Worm (Caenorhabditis elegans) whole organism, L1 larva: Measurements from ENCODE around the gene fig-1.

Source experiments
- C04F5.9 ChIP-seq: sonication (generic microtip); optimal IDR thresholded peaks from 2 replicates; lab custom pipeline; 2016; ENCODE audit warnings: missing genetic modification characterization, missing compliant biosample characterization
- C16A3.4 ChIP-seq: fragments of 150-350 bp; optimal IDR thresholded peaks from 2 replicates; lab custom pipeline; 2014; ENCODE audit warnings: missing biosample characterization, missing genetic modification characterization
- C34B4.2 ChIP-seq: sonication (generic microtip); optimal IDR thresholded peaks from 2 replicates; lab custom pipeline; 2017; ENCODE audit warnings: mild to moderate bottlenecking, missing genetic modification characterization, missing compliant biosample characterization
- F16B12.6 ChIP-seq: fragments of 150-350 bp; optimal IDR thresholded peaks from 2 replicates; lab custom pipeline; 2014; ENCODE audit warnings: missing biosample characterization, missing genetic modification characterization
- Y116A8C.19 ChIP-seq: sonication (generic microtip); optimal IDR thresholded peaks from 2 replicates; lab custom pipeline; 2016; ENCODE audit warnings: missing compliant biosample characterization, missing genetic modification characterization, borderline replicate concordance
- ceh-8 ChIP-seq: fragments of 200-800 bp; sonication (Bioruptor generic); optimal IDR thresholded peaks from 2 replicates; lab custom pipeline; 2018; ENCODE audit warnings: mild to moderate bottlenecking, missing genetic modification characterization, moderate library complexity, missing compliant biosample characterization
- ceh-82 ChIP-seq, 3 experiments: fragments of 150-350 bp in 1 of 3; sonication (generic microtip) in 2 of 3; optimal IDR thresholded peaks; 2 replicates each; lab custom pipeline; 2014 to 2017; ENCODE audit warnings: missing biosample characterization in 3 of 3, missing genetic modification characterization in 3 of 3
- ceh-90 ChIP-seq: sonication (generic microtip); optimal IDR thresholded peaks from 2 replicates; lab custom pipeline; 2016; ENCODE audit warnings: missing genetic modification characterization, missing compliant biosample characterization
- ces-1 ChIP-seq: fragments of 150-350 bp; optimal IDR thresholded peaks from 2 replicates; lab custom pipeline; 2014; ENCODE audit warnings: missing biosample characterization, missing genetic modification reagents, missing genetic modification characterization
- dsc-1 ChIP-seq: sonication (generic microtip); optimal IDR thresholded peaks from 2 replicates; lab custom pipeline; 2016; ENCODE audit warnings: mild to moderate bottlenecking, missing genetic modification characterization, missing compliant biosample characterization
- efl-1 ChIP-seq, 4 experiments: fragments of 150-350 bp; optimal IDR thresholded peaks in 3 of 4; peaks in 1 of 4; 1 replicate in 1 of 4; 2 replicates in 3 of 4; lab custom pipeline; 2014; ENCODE audit warnings: missing biosample characterization in 2 of 4, missing genetic modification characterization in 2 of 4, missing genetic modification reagents in 2 of 4
- efl-3 ChIP-seq: fragments of 200-800 bp; sonication (Bioruptor generic); optimal IDR thresholded peaks from 2 replicates; lab custom pipeline; 2018; ENCODE audit warnings: mild to moderate bottlenecking, missing genetic modification characterization, missing compliant biosample characterization
- egl-27 ChIP-seq, 2 experiments: fragments of 150-350 bp in 1 of 2; sonication (generic microtip); optimal IDR thresholded peaks; 3 replicates each; lab custom pipeline; 2017 to 2018; ENCODE audit warnings: missing biosample characterization in 2 of 2, missing genetic modification characterization in 2 of 2, missing genetic modification reagents in 2 of 2
- fos-1 ChIP-seq: fragments of 150-350 bp; optimal IDR thresholded peaks from 2 replicates; lab custom pipeline; 2014; ENCODE audit warnings: missing biosample characterization, missing genetic modification characterization
- hlh-4 ChIP-seq: sonication (generic microtip); optimal IDR thresholded peaks from 2 replicates; lab custom pipeline; 2016; ENCODE audit warnings: mild to moderate bottlenecking, missing genetic modification characterization, missing compliant biosample characterization
- irx-1 ChIP-seq: sonication (generic microtip); optimal IDR thresholded peaks from 2 replicates; lab custom pipeline; 2016; ENCODE audit warnings: missing genetic modification characterization, missing compliant biosample characterization
- lin-14 ChIP-seq: fragments of 200-800 bp; sonication (Bioruptor generic); optimal IDR thresholded peaks from 2 replicates; lab custom pipeline; 2018; ENCODE audit warnings: mild to moderate bottlenecking, missing genetic modification characterization, moderate library complexity, missing compliant biosample characterization
- lin-15B ChIP-seq: fragments of 150-350 bp; sonication (generic microtip); optimal IDR thresholded peaks from 3 replicates; lab custom pipeline; 2014; ENCODE audit warnings: missing biosample characterization, missing genetic modification characterization
- lin-35 ChIP-seq, 2 experiments: fragments of 150-350 bp; optimal IDR thresholded peaks; 2 replicates each; lab custom pipeline; 2014; ENCODE audit warnings: missing biosample characterization in 2 of 2, missing genetic modification characterization in 2 of 2, missing genetic modification reagents in 2 of 2
- lir-3 ChIP-seq: sonication (generic microtip); optimal IDR thresholded peaks from 2 replicates; lab custom pipeline; 2016; ENCODE audit warnings: mild to moderate bottlenecking, missing genetic modification characterization, moderate library complexity, missing compliant biosample characterization; ENCODE audit not compliant: poor library complexity
- mdl-1 ChIP-seq, 2 experiments: fragments of 150-350 bp; optimal IDR thresholded peaks; 2 replicates each; lab custom pipeline; 2014 to 2017; ENCODE audit warnings: missing biosample characterization in 2 of 2, missing genetic modification characterization in 2 of 2, inconsistent platforms in 1 of 2
- mep-1 ChIP-seq: fragments of 150-350 bp; optimal IDR thresholded peaks from 2 replicates; lab custom pipeline; 2014; ENCODE audit warnings: missing biosample characterization, missing genetic modification characterization
- nhr-12 ChIP-seq: sonication (generic microtip); optimal IDR thresholded peaks from 2 replicates; lab custom pipeline; 2017; ENCODE audit warnings: missing biosample characterization, missing genetic modification characterization
- nhr-19 ChIP-seq: fragments of 200-800 bp; sonication (Bioruptor generic); conservative IDR thresholded peaks from 2 replicates; pipeline ENCODE4 v1.3.6; 2022; ENCODE audit warnings: missing genetic modification characterization, missing compliant biosample characterization
- nhr-20 ChIP-seq: sonication (generic microtip); optimal IDR thresholded peaks from 2 replicates; lab custom pipeline; 2016; ENCODE audit warnings: mild to moderate bottlenecking, missing genetic modification characterization, missing compliant biosample characterization
- nhr-237 ChIP-seq: fragments of 150-350 bp; optimal IDR thresholded peaks from 2 replicates; lab custom pipeline; 2014; ENCODE audit warnings: missing biosample characterization, missing genetic modification characterization
- nhr-47 ChIP-seq: sonication (generic microtip); optimal IDR thresholded peaks from 2 replicates; lab custom pipeline; 2016; ENCODE audit warnings: mild to moderate bottlenecking, missing genetic modification characterization, moderate library complexity, missing compliant biosample characterization
- nhr-71 ChIP-seq: sonication (generic microtip); optimal IDR thresholded peaks from 2 replicates; lab custom pipeline; 2016; ENCODE audit warnings: mild to moderate bottlenecking, missing genetic modification characterization, moderate library complexity, missing compliant biosample characterization
- nhr-76 ChIP-seq: sonication (generic microtip); optimal IDR thresholded peaks from 2 replicates; lab custom pipeline; 2017; ENCODE audit warnings: missing biosample characterization, missing genetic modification characterization
- nhr-84 ChIP-seq: sonication (generic microtip); optimal IDR thresholded peaks from 2 replicates; lab custom pipeline; 2017; ENCODE audit warnings: missing biosample characterization, missing genetic modification characterization
- nhr-85 ChIP-seq: sonication (generic microtip); peaks from one replicate; lab custom pipeline; 2016; ENCODE audit warnings: missing genetic modification characterization, inconsistent platforms, missing compliant biosample characterization
- pax-3 ChIP-seq: fragments of 200-800 bp; sonication (Bioruptor generic); optimal IDR thresholded peaks from 2 replicates; lab custom pipeline; 2018; ENCODE audit warnings: mild to moderate bottlenecking, missing genetic modification characterization, moderate library complexity, missing compliant biosample characterization
- skn-1 ChIP-seq: fragments of 150-350 bp; optimal IDR thresholded peaks from 2 replicates; lab custom pipeline; 2014; ENCODE audit warnings: missing biosample characterization, missing genetic modification characterization
- snpc-4 ChIP-seq: fragments of 150-350 bp; optimal IDR thresholded peaks from 2 replicates; lab custom pipeline; 2014; ENCODE audit warnings: missing biosample characterization, missing genetic modification characterization
- snu-23 ChIP-seq: sonication (generic microtip); optimal IDR thresholded peaks from 2 replicates; lab custom pipeline; 2016; ENCODE audit warnings: missing genetic modification characterization, missing compliant biosample characterization
- sptf-1 ChIP-seq: fragments of 150-350 bp; optimal IDR thresholded peaks from 2 replicates; lab custom pipeline; 2014; ENCODE audit warnings: missing biosample characterization, missing genetic modification characterization
- sup-37 ChIP-seq: fragments of 200-800 bp; sonication (Bioruptor generic); optimal IDR thresholded peaks from 2 replicates; lab custom pipeline; 2018; ENCODE audit warnings: mild to moderate bottlenecking, missing genetic modification characterization, missing compliant biosample characterization
- swsn-7 ChIP-seq: sonication (generic microtip); optimal IDR thresholded peaks from 2 replicates; lab custom pipeline; 2016; ENCODE audit warnings: missing genetic modification characterization, missing compliant biosample characterization
- unc-130 ChIP-seq: fragments of 150-350 bp; optimal IDR thresholded peaks from 2 replicates; lab custom pipeline; 2017; ENCODE audit warnings: missing biosample characterization, missing genetic modification characterization, inconsistent platforms
- unc-30 ChIP-seq: sonication (generic microtip); optimal IDR thresholded peaks from 2 replicates; lab custom pipeline; 2017; ENCODE audit warnings: missing biosample characterization, missing genetic modification characterization
- unc-62 ChIP-seq: fragments of 150-350 bp; optimal IDR thresholded peaks from 2 replicates; lab custom pipeline; 2014; ENCODE audit warnings: missing biosample characterization, missing genetic modification reagents, missing genetic modification characterization
- xbp-1 ChIP-seq: sonication (generic microtip); optimal IDR thresholded peaks from 2 replicates; lab custom pipeline; 2016; ENCODE audit warnings: missing genetic modification characterization, missing compliant biosample characterization

Gene fig-1

ce11 chrV:11027740-11028139 lies 46.7 kb upstream of the fig-1 start:
- TF ChIP-seq ces-1 (GFP tag; lab: Kevin White, UChicago): no peak
- TF ChIP-seq pax-3 (tag; lab: Kevin White, UChicago): no peak
- TF ChIP-seq Y116A8C.19 (tag; lab: Kevin White, UChicago): no peak
- no peak for TF ChIP-seq xbp-1 (tag; lab: Kevin White, UChicago)
- no peak for TF ChIP-seq ceh-90 (tag; lab: Kevin White, UChicago)
- TF ChIP-seq mep-1 (tag; lab: Kevin White, UChicago): no peak
- no peak for TF ChIP-seq nhr-76
- no peak for TF ChIP-seq nhr-84 (tag; lab: Kevin White, UChicago)
- TF ChIP-seq fos-1 (tag; lab: Kevin White, UChicago): no peak
- no peak for TF ChIP-seq C16A3.4 (tag; lab: Kevin White, UChicago)
- no peak for TF ChIP-seq nhr-237 (tag; lab: Kevin White, UChicago)
- TF ChIP-seq unc-30 (tag; lab: Kevin White, UChicago): no peak
- no peak for TF ChIP-seq snpc-4 (tag; lab: Kevin White, UChicago)
- no peak for TF ChIP-seq nhr-12 (tag; lab: Kevin White, UChicago)
- TF ChIP-seq nhr-85 (tag; lab: Kevin White, UChicago): no peak
- no peak for TF ChIP-seq mdl-1 (tag; optimal IDR thresholded peaks at IDR 0.05; lab: Kevin White, UChicago)
- no peak for TF ChIP-seq dsc-1 (tag; lab: Kevin White, UChicago)
- TF ChIP-seq nhr-20: no peak
- TF ChIP-seq, all 84 proteins: peak for 0

ce11 chrV:11022817-11023216 lies 41.8 kb upstream of the fig-1 start, which contains the start of the genes C13G3.12 and hot-6:
TSS of gene C13G3.12 (minus strand) at chrV:11022917.
TSS of gene hot-6 (minus strand) at chrV:11022937.
- TF ChIP-seq C34B4.2 (tag; lab: Kevin White, UChicago) (no peak), C04F5.9 (tag; lab: Kevin White, UChicago) (no peak), unc-62 (GFP tag; lab: Kevin White, UChicago) (no peak), efl-3 (GFP tag; lab: Kevin White, UChicago) (no peak), nhr-76 (no peak), lin-14 (GFP tag; lab: Kevin White, UChicago) (no peak), F16B12.6 (tag; lab: Kevin White, UChicago) (no peak), egl-27 (tag; optimal IDR thresholded peaks at IDR 0.05; lab: Kevin White, UChicago) (no peak), fos-1 (tag; lab: Kevin White, UChicago) (no peak), skn-1 (tag; lab: Kevin White, UChicago) (no peak)

ce11 chrV:11016846-11017553 lies 36.0 kb upstream of the fig-1 start:
- TF ChIP-seq nhr-85 (tag; lab: Kevin White, UChicago) (peak; percentile 58), F16B12.6 (tag; lab: Kevin White, UChicago) (no peak), sup-37 (GFP tag; lab: Kevin White, UChicago) (no peak), efl-1 (optimal IDR thresholded peaks at IDR 0.05; lab: Kevin White, UChicago) (no peak), efl-1 (GFP tag; optimal IDR thresholded peaks at IDR 0.05 in 1 of 2; lab: Kevin White, UChicago) (peak in 1 of 2 experiments; percentile 72), nhr-19 (GFP tag; lab: Robert Waterston, UW) (no peak), lin-35 (GFP tag; optimal IDR thresholded peaks at IDR 0.05; lab: Kevin White, UChicago) (peak in 1 of 2 experiments; percentile 1), lin-14 (GFP tag; lab: Kevin White, UChicago) (peak; percentile 5)
- TF ChIP-seq, all 84 proteins: peak for 4

- peak; percentile 91 for TF ChIP-seq hlh-4 (tag; lab: Kevin White, UChicago)
- no peak for TF ChIP-seq ceh-82 (tag; optimal IDR thresholded peaks at IDR 0.05; lab: Kevin White, UChicago)
- TF ChIP-seq snu-23: no peak
- no peak for TF ChIP-seq C04F5.9 (tag; lab: Kevin White, UChicago)
- no peak for TF ChIP-seq unc-130 (tag; lab: Kevin White, UChicago)
- TF ChIP-seq snpc-4 (tag; lab: Kevin White, UChicago): no peak
- no peak for TF ChIP-seq lir-3 (tag; lab: Kevin White, UChicago)
- no peak for TF ChIP-seq irx-1 (tag; lab: Kevin White, UChicago)
- TF ChIP-seq lin-15B (tag; lab: Kevin White, UChicago): no peak
- TF ChIP-seq unc-62 (GFP tag; lab: Kevin White, UChicago): no peak
- peak; percentile 4 for TF ChIP-seq nhr-47 (tag; lab: Kevin White, UChicago)
- TF ChIP-seq swsn-7 (tag; lab: Kevin White, UChicago): no peak
- TF ChIP-seq sptf-1: no peak
- TF ChIP-seq efl-1 (optimal IDR thresholded peaks at IDR 0.05; lab: Kevin White, UChicago): no peak
- TF ChIP-seq efl-1 (GFP tag; optimal IDR thresholded peaks at IDR 0.05 in 1 of 2; lab: Kevin White, UChicago): no peak
- no peak for TF ChIP-seq ceh-8 (GFP tag; lab: Kevin White, UChicago)
- peak; percentile 33 for TF ChIP-seq nhr-71
Measured at ce11 chrV:11014758-11015157, 33.7 kb upstream of the fig-1 start.
